Worm (Caenorhabditis elegans): ENCODE measurements around the gene sox-4.

DNA sequence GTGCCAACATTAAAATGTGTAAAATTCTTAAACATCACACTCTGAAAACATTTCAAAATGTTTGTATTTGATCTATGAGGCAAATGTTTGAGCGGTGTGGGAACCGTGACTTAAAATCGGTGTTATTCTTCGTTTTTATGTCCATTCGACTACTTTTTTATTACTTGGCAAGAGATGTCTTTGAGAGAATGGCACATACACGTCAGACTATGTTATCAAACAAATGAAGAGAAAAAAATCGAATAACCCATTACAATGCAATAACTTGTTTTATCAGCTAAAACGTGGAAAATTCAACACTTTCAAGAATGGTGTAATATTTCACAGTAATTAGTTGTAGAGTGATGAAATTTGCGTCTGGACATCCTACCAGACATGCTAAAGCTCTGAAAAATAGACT is 8.9 kb downstream of the sox-4 start:
- TF ChIP-seq egl-27 (tag; optimal IDR thresholded peaks at IDR 0.05) = no peak
- no peak for TF ChIP-seq mdl-1 (tag; optimal IDR thresholded peaks at IDR 0.05)
- TF ChIP-seq Y55F3AM.14 (GFP tag; optimal IDR thresholded peaks at IDR 0.05) = no peak
- no peak for TF ChIP-seq ztf-11 (tag; optimal IDR thresholded peaks at IDR 0.05)
- TF ChIP-seq nhr-25 (tag; optimal IDR thresholded peaks at IDR 0.05) = no peak
- no peak for TF ChIP-seq unc-55 (GFP tag; optimal IDR thresholded peaks at IDR 0.05)
- no peak for TF ChIP-seq unc-62 (GFP tag; optimal IDR thresholded peaks at IDR 0.05)
- no peak for TF ChIP-seq lin-13 (GFP tag; optimal IDR thresholded peaks at IDR 0.05)
- no peak for TF ChIP-seq alr-1 (tag; optimal IDR thresholded peaks at IDR 0.05)

All from whole organism, L2 larva.